Fruit fly (Drosophila melanogaster) whole organism, embryonic: ENCODE results near the gene dlg1.
A peak's percentile ranks its signal among the peaks of the same experiment; 100 is the strongest.

Experiments
- Ada2b ChIP-seq: fragments of 200-800 bp; sonication (Bioruptor generic); IDR thresholded peaks from 2 replicates; pipeline ENCODE4 v1.3.6; 2022; ENCODE audit warnings: missing biosample characterization, missing genetic modification characterization
- CG10979 ChIP-seq: fragments of 200-800 bp; sonication (Bioruptor generic); optimal IDR thresholded peaks from 2 replicates; lab custom pipeline; 2018; ENCODE audit warnings: missing biosample characterization, mild to moderate bottlenecking, missing genetic modification characterization, moderate library complexity
- CG12299 ChIP-seq: fragments of 200-800 bp; sonication (Bioruptor generic); optimal IDR thresholded peaks from 2 replicates; lab custom pipeline; 2018; ENCODE audit warnings: missing biosample characterization, mild to moderate bottlenecking, missing genetic modification characterization
- CG12744 ChIP-seq: fragments of 200-800 bp; sonication (Bioruptor generic); optimal IDR thresholded peaks from 2 replicates; lab custom pipeline; 2016; ENCODE audit warnings: missing biosample characterization, missing genetic modification characterization
- CG13287 ChIP-seq: fragments of 200-800 bp; sonication (Bioruptor generic); IDR thresholded peaks from 2 replicates; pipeline ENCODE4 v1.3.6; 2022; ENCODE audit warnings: missing biosample characterization, missing genetic modification characterization; ENCODE audit not compliant: partially characterized antibody
- CG13775 ChIP-seq: fragments of 200-800 bp; sonication (Bioruptor generic); optimal IDR thresholded peaks from 3 replicates; lab custom pipeline; 2017; ENCODE audit warnings: missing biosample characterization, mild to moderate bottlenecking, missing genetic modification characterization
- CG14014 ChIP-seq: fragments of 200-800 bp; sonication (Bioruptor generic); IDR thresholded peaks from 2 replicates; pipeline ENCODE4 v1.3.6; 2022; ENCODE audit warnings: missing biosample characterization, missing genetic modification characterization
- CG15696 ChIP-seq: fragments of 200-800 bp; sonication (Bioruptor generic); optimal IDR thresholded peaks from 2 replicates; lab custom pipeline; 2019; ENCODE audit warnings: missing biosample characterization, mild to moderate bottlenecking, missing genetic modification characterization, moderate library complexity
- CG17328 ChIP-seq: fragments of 200-800 bp; sonication (Bioruptor generic); IDR thresholded peaks from 2 replicates; pipeline ENCODE4 v1.3.6; 2022; ENCODE audit warnings: missing biosample characterization, missing genetic modification characterization
- CG17361 ChIP-seq: fragments of 200-800 bp; sonication (Bioruptor generic); IDR thresholded peaks from 3 replicates; pipeline ENCODE4 v1.3.6; 2022; ENCODE audit warnings: missing biosample characterization, missing genetic modification characterization
- CG17829 ChIP-seq: fragments of 200-800 bp; optimal IDR thresholded peaks from 2 replicates; lab custom pipeline; 2019; ENCODE audit warnings: missing biosample characterization, mild to moderate bottlenecking, missing genetic modification characterization, moderate library complexity
- CG30403 ChIP-seq: fragments of 200-800 bp; sonication (Bioruptor generic); optimal IDR thresholded peaks from 3 replicates; lab custom pipeline; 2016; ENCODE audit warnings: missing biosample characterization, missing genetic modification characterization
- CG3163 ChIP-seq: fragments of 200-800 bp; sonication (Bioruptor generic); optimal IDR thresholded peaks from 3 replicates; lab custom pipeline; 2016; ENCODE audit warnings: missing biosample characterization, missing genetic modification characterization
- CG32532 ChIP-seq: fragments of 200-800 bp; sonication (Bioruptor generic); IDR thresholded peaks from 2 replicates; pipeline ENCODE4 v1.3.6; 2022; ENCODE audit warnings: missing biosample characterization, missing genetic modification characterization
- CG34224 ChIP-seq: fragments of 200-800 bp; sonication (Bioruptor generic); IDR thresholded peaks from 3 replicates; pipeline ENCODE4 v1.3.6; 2022; ENCODE audit warnings: missing biosample characterization, missing genetic modification characterization; ENCODE audit not compliant: partially characterized antibody
- CG4282 ChIP-seq: fragments of 200-800 bp; sonication (Bioruptor generic); optimal IDR thresholded peaks from 2 replicates; lab custom pipeline; 2016; ENCODE audit warnings: missing biosample characterization, missing genetic modification characterization
- CG5180 ChIP-seq: fragments of 200-800 bp; sonication (Bioruptor generic); optimal IDR thresholded peaks from 3 replicates; lab custom pipeline; 2017; ENCODE audit warnings: missing biosample characterization, missing genetic modification characterization, mild to moderate bottlenecking, moderate library complexity, missing genetic modification reagents
- CG6765 ChIP-seq: fragments of 200-800 bp; sonication (Bioruptor generic); optimal IDR thresholded peaks from 3 replicates; lab custom pipeline; 2017; ENCODE audit warnings: missing biosample characterization, mild to moderate bottlenecking, missing genetic modification characterization
- CG7745 ChIP-seq: fragments of 200-800 bp; sonication (Bioruptor generic); optimal IDR thresholded peaks from 2 replicates; lab custom pipeline; 2018; ENCODE audit warnings: missing biosample characterization, mild to moderate bottlenecking, missing genetic modification characterization, moderate library complexity
- CG7987 ChIP-seq: fragments of 200-800 bp; sonication (Bioruptor generic); optimal IDR thresholded peaks from 2 replicates; lab custom pipeline; 2018; ENCODE audit warnings: missing biosample characterization, mild to moderate bottlenecking, missing genetic modification characterization, moderate library complexity
- CG8281 ChIP-seq: fragments of 200-800 bp; sonication (Bioruptor generic); optimal IDR thresholded peaks from 2 replicates; lab custom pipeline; 2018; ENCODE audit warnings: missing biosample characterization, mild to moderate bottlenecking, missing genetic modification characterization, moderate library complexity
- CG9876 ChIP-seq: fragments of 200-800 bp; sonication (Bioruptor generic); optimal IDR thresholded peaks from 2 replicates; lab custom pipeline; 2016; ENCODE audit warnings: missing biosample characterization, missing genetic modification characterization
- D19A ChIP-seq: fragments of 200-800 bp; optimal IDR thresholded peaks from 3 replicates; lab custom pipeline; 2019; ENCODE audit warnings: missing biosample characterization, mild to moderate bottlenecking, missing genetic modification characterization, moderate library complexity
- Dbx ChIP-seq: fragments of 200-800 bp; sonication (Bioruptor generic); IDR thresholded peaks from 3 replicates; pipeline ENCODE4 v1.3.6; 2022; ENCODE audit warnings: missing biosample characterization, missing genetic modification characterization
- Dek ChIP-seq: fragments of 200-800 bp; sonication (Bioruptor generic); optimal IDR thresholded peaks from 3 replicates; lab custom pipeline; 2019; ENCODE audit warnings: missing biosample characterization, mild to moderate bottlenecking, missing genetic modification characterization, moderate library complexity
- Drgx ChIP-seq: fragments of 200-800 bp; sonication (Bioruptor generic); IDR thresholded peaks from 2 replicates; pipeline ENCODE4 v1.3.6; 2022; ENCODE audit warnings: missing biosample characterization, missing genetic modification characterization
- ERR ChIP-seq: fragments of 200-800 bp; sonication (Bioruptor generic); optimal IDR thresholded peaks from 2 replicates; lab custom pipeline; 2016; ENCODE audit warnings: missing biosample characterization, missing genetic modification characterization
- Ets65A ChIP-seq: fragments of 200-800 bp; sonication (Bioruptor generic); peaks from one replicate; lab custom pipeline; 2016; ENCODE audit warnings: missing biosample characterization, missing genetic modification characterization
- Lhr ChIP-seq: fragments of 200-800 bp; sonication (Bioruptor generic); optimal IDR thresholded peaks from 3 replicates; lab custom pipeline; 2017; ENCODE audit warnings: mild to moderate bottlenecking, missing biosample characterization, missing genetic modification reagents, missing genetic modification characterization
- Med ChIP-seq: fragments of 200-800 bp; sonication (Bioruptor generic); peaks from one replicate; lab custom pipeline; 2016; ENCODE audit warnings: missing biosample characterization, missing genetic modification characterization, mild to moderate bottlenecking, inconsistent platforms, moderate library complexity
- NC2β ChIP-seq: fragments of 200-800 bp; sonication (Bioruptor generic); optimal IDR thresholded peaks from 2 replicates; lab custom pipeline; 2016; ENCODE audit warnings: missing biosample characterization, missing genetic modification characterization
- NFAT ChIP-seq: fragments of 200-800 bp; sonication (Bioruptor generic); IDR thresholded peaks from 2 replicates; pipeline ENCODE4 v1.3.6; 2022; ENCODE audit warnings: missing biosample characterization, missing genetic modification characterization
- Nf-YC ChIP-seq: fragments of 200-800 bp; optimal IDR thresholded peaks from 3 replicates; lab custom pipeline; 2019; ENCODE audit warnings: missing biosample characterization, mild to moderate bottlenecking, missing genetic modification characterization, moderate library complexity
- Scr ChIP-seq: fragments of 200-800 bp; sonication (Bioruptor generic); IDR thresholded peaks from 2 replicates; pipeline ENCODE4 v1.3.6; 2022; ENCODE audit warnings: missing biosample characterization, missing genetic modification characterization; ENCODE audit not compliant: partially characterized antibody
- YL-1 ChIP-seq: fragments of 200-800 bp; sonication (Bioruptor generic); optimal IDR thresholded peaks from 3 replicates; lab custom pipeline; 2017; ENCODE audit warnings: missing biosample characterization, mild to moderate bottlenecking, missing genetic modification characterization
- ara ChIP-seq: fragments of 200-800 bp; sonication (Bioruptor generic); IDR thresholded peaks from 2 replicates; pipeline ENCODE4 v1.3.6; 2022; ENCODE audit warnings: missing biosample characterization, missing genetic modification characterization
- bowl ChIP-seq: fragments of 200-800 bp; sonication (Bioruptor generic); IDR thresholded peaks from 2 replicates; pipeline ENCODE4 v1.3.6; 2022; ENCODE audit warnings: missing biosample characterization, missing genetic modification characterization
- crol ChIP-seq: fragments of 200-800 bp; sonication (Bioruptor generic); IDR thresholded peaks from 2 replicates; pipeline ENCODE4 v1.3.6; 2022; ENCODE audit warnings: missing biosample characterization, missing genetic modification characterization
- dysf ChIP-seq: fragments of 200-800 bp; sonication (Bioruptor generic); IDR thresholded peaks from 3 replicates; pipeline ENCODE4 v1.3.6; 2022; ENCODE audit warnings: missing biosample characterization, missing genetic modification characterization
- en ChIP-seq: fragments of 200-800 bp; sonication (Bioruptor generic); optimal IDR thresholded peaks from 2 replicates; lab custom pipeline; 2016; ENCODE audit warnings: missing biosample characterization, missing genetic modification characterization
- exex ChIP-seq: fragments of 200-800 bp; sonication (Bioruptor generic); optimal IDR thresholded peaks from 4 replicates; lab custom pipeline; 2018; ENCODE audit warnings: missing biosample characterization, mild to moderate bottlenecking, missing genetic modification characterization, moderate library complexity
- eyg ChIP-seq: fragments of 200-800 bp; sonication (Bioruptor generic); optimal IDR thresholded peaks from 3 replicates; lab custom pipeline; 2016; ENCODE audit warnings: missing biosample characterization, missing genetic modification characterization
- gcm ChIP-seq: fragments of 200-800 bp; sonication (Bioruptor generic); optimal IDR thresholded peaks from 2 replicates; lab custom pipeline; 2019; ENCODE audit warnings: missing biosample characterization, mild to moderate bottlenecking, missing genetic modification characterization, moderate library complexity
- gsb ChIP-seq: fragments of 200-800 bp; sonication (Bioruptor generic); IDR thresholded peaks from 2 replicates; pipeline ENCODE4 v1.3.6; 2022; ENCODE audit warnings: missing biosample characterization, missing genetic modification characterization
- nau ChIP-seq: fragments of 200-800 bp; sonication (Bioruptor generic); optimal IDR thresholded peaks from 3 replicates; lab custom pipeline; 2017; ENCODE audit warnings: missing biosample characterization, mild to moderate bottlenecking, missing genetic modification characterization, missing genetic modification reagents
- odd ChIP-seq: fragments of 200-800 bp; sonication (Bioruptor generic); optimal IDR thresholded peaks from 2 replicates; lab custom pipeline; 2017; ENCODE audit warnings: missing biosample characterization, mild to moderate bottlenecking, missing genetic modification characterization
- repo ChIP-seq: fragments of 200-800 bp; sonication (Bioruptor generic); optimal IDR thresholded peaks from 2 replicates; lab custom pipeline; 2016; ENCODE audit warnings: missing biosample characterization, missing genetic modification characterization
- sisA ChIP-seq: fragments of 200-800 bp; sonication (Bioruptor generic); IDR thresholded peaks from 2 replicates; pipeline ENCODE4 v1.3.6; 2022; ENCODE audit warnings: missing biosample characterization, missing genetic modification characterization
- slp2 ChIP-seq: fragments of 200-800 bp; sonication (Bioruptor generic); optimal IDR thresholded peaks from 2 replicates; lab custom pipeline; 2016; ENCODE audit warnings: missing biosample characterization, missing genetic modification characterization
- vnd ChIP-seq: fragments of 200-800 bp; sonication (Bioruptor generic); IDR thresholded peaks from 3 replicates; pipeline ENCODE4 v1.3.6; 2022; ENCODE audit warnings: missing biosample characterization, missing genetic modification characterization; ENCODE audit not compliant: partially characterized antibody
- z ChIP-seq: fragments of 200-800 bp; sonication (Bioruptor generic); IDR thresholded peaks from 3 replicates; pipeline ENCODE4 v1.3.6; 2022; ENCODE audit warnings: missing biosample characterization, missing genetic modification characterization
- zen ChIP-seq: fragments of 200-800 bp; sonication (Bioruptor generic); optimal IDR thresholded peaks from 3 replicates; lab custom pipeline; 2018; ENCODE audit warnings: missing biosample characterization, mild to moderate bottlenecking, missing genetic modification characterization, moderate library complexity

The dlg1 gene

dm6 chrX:11369374-11369773 is at the start of gene dlg1 (continued):
- no peak for TF ChIP-seq z (GFP tag; lab: Robert Waterston, UW)
- TF ChIP-seq Dek (tag; lab: Kevin White, UChicago): no peak
- no peak for TF ChIP-seq CG32532 (GFP tag; lab: Robert Waterston, UW)
- no peak for TF ChIP-seq CG14014 (GFP tag; lab: Robert Waterston, UW)
- TF ChIP-seq CG7987: no peak
- TF ChIP-seq Scr (GFP tag; lab: Robert Waterston, UW): peak; percentile 80
- TF ChIP-seq CG13775 (GFP tag; lab: Kevin White, UChicago): no peak
- TF ChIP-seq gcm (GFP tag; lab: Kevin White, UChicago): no peak
- no peak for TF ChIP-seq NFAT (GFP tag; lab: Robert Waterston, UW)
- TF ChIP-seq CG7745 (tag; lab: Kevin White, UChicago): no peak
- no peak for TF ChIP-seq NC2β (GFP tag; lab: Kevin White, UChicago)
- TF ChIP-seq YL-1: no peak
- peak; percentile 73; the same call in 2 of the 3 replicates for TF ChIP-seq CG34224 (GFP tag; lab: Robert Waterston, UW)
- TF ChIP-seq CG13287 (GFP tag; lab: Robert Waterston, UW): peak; percentile 78
- no peak for TF ChIP-seq CG12744
- no peak for TF ChIP-seq ara (GFP tag; lab: Robert Waterston, UW)
- no peak for TF ChIP-seq CG9876 (GFP tag; lab: Kevin White, UChicago)
- no peak for TF ChIP-seq Ada2b (GFP tag; lab: Robert Waterston, UW)
- peak; percentile 77 for TF ChIP-seq Med
- no peak for TF ChIP-seq CG17829
- TF ChIP-seq Nf-YC (tag; lab: Kevin White, UChicago): peak; percentile 57
- TF ChIP-seq bowl (GFP tag; lab: Robert Waterston, UW): no peak
- TF ChIP-seq eyg (GFP tag; lab: Kevin White, UChicago): no peak
- TF ChIP-seq repo (GFP tag; lab: Kevin White, UChicago): no peak
- TF ChIP-seq CG3163 (GFP tag; lab: Kevin White, UChicago): no peak
- TF ChIP-seq CG17328 (GFP tag; lab: Robert Waterston, UW): no peak
- TF ChIP-seq CG15696 (tag; lab: Kevin White, UChicago): no peak
- TF ChIP-seq Dbx (GFP tag; lab: Robert Waterston, UW): no peak
- TF ChIP-seq Drgx: no peak
- TF ChIP-seq CG5180 (GFP tag; lab: Kevin White, UChicago): no peak
- no peak for TF ChIP-seq CG12299
- no peak for TF ChIP-seq Ets65A (GFP tag; lab: Kevin White, UChicago)
- no peak for TF ChIP-seq gsb (GFP tag; lab: Robert Waterston, UW)
- no peak for TF ChIP-seq CG17361
- TF ChIP-seq ERR: no peak
- no peak for TF ChIP-seq Lhr (GFP tag; lab: Kevin White, UChicago)
- peak; percentile 11 for TF ChIP-seq zen
- TF ChIP-seq CG4282 (GFP tag; lab: Kevin White, UChicago): no peak
- TF ChIP-seq en: no peak
- no peak for TF ChIP-seq sisA (GFP tag; lab: Robert Waterston, UW)
- no peak for TF ChIP-seq odd (GFP tag; lab: Kevin White, UChicago)
- no peak for TF ChIP-seq slp2 (GFP tag; lab: Kevin White, UChicago)
- TF ChIP-seq crol (GFP tag; lab: Robert Waterston, UW): no peak
- TF ChIP-seq nau: no peak
- no peak for TF ChIP-seq CG8281 (tag; lab: Kevin White, UChicago)
- no peak for TF ChIP-seq exex (tag; lab: Kevin White, UChicago)
- no peak for TF ChIP-seq D19A
- TF ChIP-seq CG10979 (tag; lab: Kevin White, UChicago): no peak
- no peak for TF ChIP-seq dysf (GFP tag; lab: Robert Waterston, UW)
- no peak for TF ChIP-seq CG6765 (GFP tag; lab: Kevin White, UChicago)
- no peak for TF ChIP-seq CG30403 (GFP tag; lab: Kevin White, UChicago)
- peak; percentile 56; the same call in 2 of the 3 replicates for TF ChIP-seq vnd
